Worm (Caenorhabditis elegans) whole organism, L4 larva: ENCODE data around the gene ccpp-6.

Source experiments
- D1046.2 ChIP-seq: fragments of 200-800 bp; sonication (Bioruptor generic); IDR thresholded peaks from 2 replicates; pipeline ENCODE4 v1.3.6; 2022; ENCODE audit warnings: missing genetic modification characterization, missing compliant biosample characterization
- F49E8.2 ChIP-seq: sonication (generic microtip); optimal IDR thresholded peaks from 2 replicates; lab custom pipeline; 2016; ENCODE audit warnings: missing compliant biosample characterization, mild to moderate bottlenecking, missing genetic modification characterization, borderline replicate concordance
- Y5F2A.4 ChIP-seq: fragments of 200-800 bp; sonication (Bioruptor generic); optimal IDR thresholded peaks from 2 replicates; lab custom pipeline; 2018; ENCODE audit warnings: mild to moderate bottlenecking, missing genetic modification characterization, missing compliant biosample characterization
- Y75B8A.6 ChIP-seq: fragments of 200-800 bp; sonication (Bioruptor generic); IDR thresholded peaks from 2 replicates; pipeline ENCODE4 v1.3.6; 2022; ENCODE audit warnings: missing genetic modification reagents, missing genetic modification characterization, missing compliant biosample characterization
- aha-1 ChIP-seq: fragments of 150-350 bp; peaks from one replicate; lab custom pipeline; 2014; ENCODE audit warnings: missing biosample characterization, missing genetic modification characterization
- daf-16 ChIP-seq, 3 experiments: sonication (generic microtip); optimal IDR thresholded peaks; 2 replicates each; lab custom pipeline; 2016 to 2017; ENCODE audit warnings: missing genetic modification characterization in 3 of 3, missing genetic modification reagents in 3 of 3, mild to moderate bottlenecking in 2 of 3, missing compliant biosample characterization in 2 of 3, missing biosample characterization in 1 of 3, moderate library complexity in 1 of 3
- dve-1 ChIP-seq: sonication (generic microtip); optimal IDR thresholded peaks from 2 replicates; lab custom pipeline; 2017; ENCODE audit warnings: antibody characterized with exemption, mild to moderate bottlenecking, missing genetic modification characterization, missing compliant biosample characterization; ENCODE audit not compliant: insufficient read depth
- hif-1 ChIP-seq, 2 experiments: sonication (generic microtip); optimal IDR thresholded peaks; 2 replicates each; lab custom pipeline; 2016 to 2017; ENCODE audit warnings: missing compliant biosample characterization in 2 of 2, missing genetic modification characterization in 2 of 2, missing genetic modification reagents in 2 of 2, missing genotype in 2 of 2, mild to moderate bottlenecking in 1 of 2
- hlh-11 ChIP-seq: fragments of 200-800 bp; sonication (Bioruptor generic); optimal IDR thresholded peaks from 2 replicates; lab custom pipeline; 2018; ENCODE audit warnings: mild to moderate bottlenecking, missing genetic modification characterization, missing compliant biosample characterization
- hlh-30 ChIP-seq: sonication (generic microtip); optimal IDR thresholded peaks from 2 replicates; lab custom pipeline; 2017; ENCODE audit warnings: antibody characterized with exemption, mild to moderate bottlenecking, missing genetic modification characterization, missing compliant biosample characterization; ENCODE audit not compliant: insufficient read depth
- lin-38 ChIP-seq: fragments of 200-800 bp; sonication (Bioruptor generic); IDR thresholded peaks from 2 replicates; pipeline ENCODE4 v1.3.6; 2022; ENCODE audit warnings: missing genetic modification reagents, missing genetic modification characterization, missing compliant biosample characterization
- lsy-2 ChIP-seq, 2 experiments: fragments of 150-350 bp in 1 of 2; sonication (generic microtip) in 1 of 2; optimal IDR thresholded peaks; 2 replicates each; lab custom pipeline; 2014 to 2017; ENCODE audit warnings: missing biosample characterization in 2 of 2, missing genetic modification characterization in 2 of 2
- madf-9 ChIP-seq: fragments of 200-800 bp; sonication (Bioruptor generic); conservative IDR thresholded peaks from 2 replicates; pipeline ENCODE4 v1.3.6; 2022; ENCODE audit warnings: missing genetic modification reagents, missing genetic modification characterization, missing compliant biosample characterization
- mes-2 ChIP-seq: sonication (generic microtip); optimal IDR thresholded peaks from 2 replicates; lab custom pipeline; 2016; ENCODE audit warnings: missing genotype, mild to moderate bottlenecking, missing genetic modification characterization, missing compliant biosample characterization; ENCODE audit not compliant: poor library complexity, severe bottlenecking
- nhr-6 ChIP-seq: fragments of 150-350 bp; optimal IDR thresholded peaks from 2 replicates; lab custom pipeline; 2014; ENCODE audit warnings: missing biosample characterization, missing genetic modification characterization
- php-3 ChIP-seq: fragments of 200-800 bp; sonication (Bioruptor generic); IDR thresholded peaks from 2 replicates; pipeline ENCODE4 v1.3.6; 2022; ENCODE audit warnings: missing genetic modification reagents, missing genetic modification characterization, missing compliant biosample characterization
- snpc-4 ChIP-seq: fragments of 150-350 bp; optimal IDR thresholded peaks from 2 replicates; lab custom pipeline; 2014; ENCODE audit warnings: missing biosample characterization, missing genetic modification characterization
- spr-3 ChIP-seq: fragments of 200-800 bp; sonication (Bioruptor generic); optimal IDR thresholded peaks from 2 replicates; lab custom pipeline; 2018; ENCODE audit warnings: mild to moderate bottlenecking, missing genetic modification characterization, missing compliant biosample characterization
- unc-130 ChIP-seq: sonication (generic microtip); optimal IDR thresholded peaks from 2 replicates; lab custom pipeline; 2016; ENCODE audit warnings: missing genetic modification reagents, missing genetic modification characterization, missing compliant biosample characterization
- unc-62 ChIP-seq, 3 experiments: fragments of 150-350 bp in 1 of 3; sonication (generic microtip); optimal IDR thresholded peaks in 2 of 3; peaks in 1 of 3; 1 replicate in 1 of 3; 2 replicates in 2 of 3; lab custom pipeline; 2014 to 2017; ENCODE audit warnings: missing biosample characterization in 3 of 3, missing genetic modification characterization in 3 of 3, missing genetic modification reagents in 3 of 3, missing genotype in 1 of 3

The ccpp-6 gene

ce11 chrII:5335370-5336034 lies 51.6 kb downstream of the ccpp-6 start:
- no peak for TF ChIP-seq daf-16 (GFP tag; optimal IDR thresholded peaks at IDR 0.05; lab: Kevin White, UChicago)
- no peak for TF ChIP-seq daf-16 (tag; optimal IDR thresholded peaks at IDR 0.05; lab: Kevin White, UChicago)
- peak in 1 of 2 experiments; percentile 96 for TF ChIP-seq unc-62 (GFP tag; optimal IDR thresholded peaks at IDR 0.05 in 1 of 2; lab: Kevin White, UChicago)
- no peak for TF ChIP-seq unc-62 (tag; optimal IDR thresholded peaks at IDR 0.05; lab: Kevin White, UChicago)
- TF ChIP-seq php-3 (GFP tag; lab: Robert Waterston, UW), result no peak
- peak; percentile 65 for TF ChIP-seq aha-1 (tag; lab: Kevin White, UChicago)
- no peak for TF ChIP-seq D1046.2 (GFP tag; lab: Robert Waterston, UW)
- TF ChIP-seq dve-1 (tag; lab: Kevin White, UChicago), result peak; percentile 41
- peak in 1 of 2 experiments; percentile 13 for TF ChIP-seq hif-1 (tag; optimal IDR thresholded peaks at IDR 0.05; lab: Kevin White, UChicago)
- TF ChIP-seq nhr-6 (tag; lab: Kevin White, UChicago), result peak; percentile 67
- peak; percentile 38 for TF ChIP-seq hlh-30 (tag; lab: Kevin White, UChicago)
- TF ChIP-seq mes-2 (tag; lab: Kevin White, UChicago), result peak; percentile 7
- peak in 1 of 2 experiments; percentile 2 for TF ChIP-seq lsy-2 (tag; optimal IDR thresholded peaks at IDR 0.05; lab: Kevin White, UChicago)
- no peak for TF ChIP-seq Y75B8A.6 (GFP tag; lab: Robert Waterston, UW)
- TF ChIP-seq lin-38 (GFP tag; lab: Robert Waterston, UW), result no peak
- no peak for TF ChIP-seq unc-130 (GFP tag; lab: Kevin White, UChicago)

ce11 chrII:5334628-5335027 lies 52.5 kb downstream of the ccpp-6 start:
- TF ChIP-seq F49E8.2 (no peak), madf-9 (no peak), hlh-11 (tag; lab: Kevin White, UChicago) (no peak), unc-62 (GFP tag; optimal IDR thresholded peaks at IDR 0.05 in 1 of 2; lab: Kevin White, UChicago) (peak in 1 of 2 experiments; percentile 89), unc-62 (tag; optimal IDR thresholded peaks at IDR 0.05; lab: Kevin White, UChicago) (no peak), Y5F2A.4 (no peak), hlh-30 (tag; lab: Kevin White, UChicago) (peak; percentile 19), snpc-4 (no peak), spr-3 (GFP tag; lab: Kevin White, UChicago) (no peak)
